Worm (Caenorhabditis elegans) whole organism, early embryonic: Measurements from ENCODE around the gene Y53F4B.1.

Experiments
- B0310.2 ChIP-seq: sonication (generic microtip); optimal IDR thresholded peaks from 2 replicates; lab custom pipeline; 2016; ENCODE audit warnings: mild to moderate bottlenecking, missing genetic modification characterization, missing compliant biosample characterization
- aly-1 ChIP-seq: sonication (generic microtip); optimal IDR thresholded peaks from 2 replicates; lab custom pipeline; 2016; ENCODE audit warnings: missing genetic modification characterization, missing compliant biosample characterization
- ama-1 ChIP-seq: fragments of 150-350 bp; optimal IDR thresholded peaks from 2 replicates; lab custom pipeline; 2014
- ceh-13 ChIP-seq: fragments of 200-800 bp; sonication (Bioruptor generic); optimal IDR thresholded peaks from 2 replicates; lab custom pipeline; 2018; ENCODE audit warnings: mild to moderate bottlenecking, missing genetic modification characterization, missing compliant biosample characterization
- flt-1 ChIP-seq: fragments of 200-800 bp; sonication (Bioruptor generic); IDR thresholded peaks from 2 replicates; pipeline ENCODE4 v1.3.6; 2022; ENCODE audit warnings: missing genetic modification characterization, missing compliant biosample characterization
- hnd-1 ChIP-seq: sonication (generic microtip); optimal IDR thresholded peaks from 2 replicates; lab custom pipeline; 2016; ENCODE audit warnings: missing genetic modification characterization, missing compliant biosample characterization
- pes-1 ChIP-seq: fragments of 200-800 bp; sonication (Bioruptor generic); IDR thresholded peaks from 2 replicates; pipeline ENCODE4 v1.3.6; 2022; ENCODE audit warnings: missing genetic modification reagents, missing genetic modification characterization, missing compliant biosample characterization
- tbx-11 ChIP-seq: fragments of 200-800 bp; sonication (Bioruptor generic); IDR thresholded peaks from 2 replicates; pipeline ENCODE4 v1.3.6; 2022; ENCODE audit warnings: missing genetic modification characterization, missing compliant biosample characterization

ce11 chrII:14938319-14938718, 19.7 kb downstream of the Y53F4B.1 start:
- TF ChIP-seq ama-1 (no peak), tbx-11 (GFP tag; lab: Robert Waterston, UW) (no peak), B0310.2 (no peak), flt-1 (no peak), ceh-13 (GFP tag; lab: Kevin White, UChicago) (no peak), aly-1 (tag; lab: Kevin White, UChicago) (no peak), hnd-1 (tag; lab: Kevin White, UChicago) (no peak), pes-1 (GFP tag; lab: Robert Waterston, UW) (no peak)
